Worm (Caenorhabditis elegans): Measurements from ENCODE around the gene Y94H6A.5.
A peak's percentile ranks its signal among the peaks of the same experiment; 100 is the strongest.
"Not testable (repeated sequence)": the region's sequence is repeated elsewhere in the genome, so short reads cannot be mapped to it uniquely, and the experiment has no call there.

Gene Y94H6A.5

DNA sequence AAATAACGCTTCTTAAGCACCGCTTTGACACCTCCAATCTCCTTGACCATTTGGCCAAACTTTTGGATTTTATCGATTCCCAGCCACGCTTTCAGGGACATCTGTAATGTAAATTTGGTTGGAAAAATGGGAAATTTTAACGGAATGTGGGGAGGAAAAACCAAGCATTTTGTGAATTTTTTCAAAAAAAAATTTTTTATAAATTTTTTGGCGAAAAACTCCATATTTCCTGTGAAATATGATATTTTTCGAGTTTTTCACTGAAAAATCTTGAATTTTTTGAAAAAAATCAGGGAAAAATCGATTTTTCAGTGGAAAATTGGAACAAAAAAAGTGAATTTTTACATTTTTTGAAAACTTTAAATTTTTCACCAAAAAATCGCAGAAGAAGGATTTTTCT, 16.0 kb upstream of the Y94H6A.5 start, which contains the start of gene ndua-12:
Gene ndua-12, minus strand, starts transcription at position 101 of the 400 bp plus-strand sequence.
- TF ChIP-seq aha-1, nhr-71, mef-2 (tag; optimal IDR thresholded peaks at IDR 0.05): not testable (repeated sequence)

DNA sequence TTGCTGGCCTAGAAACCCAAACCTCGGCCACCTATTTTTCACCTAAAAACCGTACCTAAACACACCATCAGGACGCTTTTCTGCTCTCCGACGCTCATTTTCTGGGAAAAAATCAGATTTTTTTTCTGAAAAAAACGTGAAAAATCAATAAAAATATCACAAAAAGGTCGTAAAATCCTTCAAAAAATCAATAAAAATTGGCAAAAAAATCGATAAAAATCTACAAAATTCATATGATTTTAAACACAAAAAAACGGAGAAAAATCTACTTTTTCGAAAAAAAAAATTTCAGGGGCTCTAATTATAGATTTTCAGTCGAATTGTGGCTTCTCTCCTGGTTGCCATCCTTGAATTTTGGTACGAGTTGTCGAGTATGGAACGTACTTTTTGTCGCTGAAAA, 12.7 kb upstream of the Y94H6A.5 start, which contains the start of gene Y94H6A.7:
Gene Y94H6A.7, minus strand, starts transcription at position 101 of the 400 bp plus-strand sequence.
- TF ChIP-seq lin-14 (GFP tag; optimal IDR thresholded peaks at IDR 0.05); C04F5.9 (tag; optimal IDR thresholded peaks at IDR 0.05); sox-4 (tag; optimal IDR thresholded peaks at IDR 0.05): not testable (repeated sequence)

DNA sequence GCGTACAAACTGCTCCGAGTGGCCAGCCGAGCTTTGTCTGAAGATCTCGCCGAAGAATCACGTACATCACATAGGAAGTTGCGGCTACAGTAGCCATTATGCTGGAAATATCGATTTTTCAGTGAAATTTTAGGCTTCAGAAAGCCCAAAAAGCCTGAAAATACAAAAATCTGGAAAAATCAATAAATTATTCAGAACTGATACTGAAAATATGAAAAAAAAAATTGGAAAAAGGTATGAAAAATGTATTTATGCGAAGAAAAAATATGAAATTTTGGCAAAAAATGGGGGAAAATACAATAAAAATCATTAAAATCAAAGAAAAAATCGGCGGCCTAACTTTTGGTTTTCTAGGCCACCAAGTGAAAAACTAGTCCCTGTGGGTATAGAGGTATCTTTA, 9.2 kb upstream of the Y94H6A.5 start, which contains the start of gene Y94H6A.12:
Gene Y94H6A.12, minus strand, starts transcription at position 101 of the 400 bp plus-strand sequence.
- TF ChIP-seq unc-130 (tag; optimal IDR thresholded peaks at IDR 0.05): no peak
- no peak for TF ChIP-seq nhr-90 (tag; optimal IDR thresholded peaks at IDR 0.05; ENCODE audit: poor library complexity)
- TF ChIP-seq zip-4 (GFP tag; optimal IDR thresholded peaks at IDR 0.05): no peak
- TF ChIP-seq nhr-76 (tag; optimal IDR thresholded peaks at IDR 0.05): no peak
- no peak for TF ChIP-seq fkh-4 (tag; optimal IDR thresholded peaks at IDR 0.05; ENCODE audit: borderline replicate concordance)
- no peak for TF ChIP-seq unc-30 (tag; optimal IDR thresholded peaks at IDR 0.05)
- TF ChIP-seq alr-1 (tag; optimal IDR thresholded peaks at IDR 0.05; ENCODE audit: borderline replicate concordance): no peak
- TF ChIP-seq mef-2 (tag; optimal IDR thresholded peaks at IDR 0.05): no peak
- no peak for TF ChIP-seq swsn-7 (tag; optimal IDR thresholded peaks at IDR 0.05)
- TF ChIP-seq ceh-88 (GFP tag; IDR thresholded peaks at IDR 0.05): no peak
- no peak for TF ChIP-seq snpc-4 (tag; optimal IDR thresholded peaks at IDR 0.05)
- TF ChIP-seq aly-2 (tag; optimal IDR thresholded peaks at IDR 0.05): no peak
- no peak for TF ChIP-seq unc-62 (GFP tag; optimal IDR thresholded peaks at IDR 0.05)
- TF ChIP-seq nhr-19 (GFP tag; conservative IDR thresholded peaks at IDR 0.05): no peak
- no peak for TF ChIP-seq elt-3 (tag; optimal IDR thresholded peaks at IDR 0.05)
- no peak for TF ChIP-seq rnt-1 (tag; optimal IDR thresholded peaks at IDR 0.05)
- TF ChIP-seq hpl-2 (GFP tag; optimal IDR thresholded peaks at IDR 0.05): no peak

DNA sequence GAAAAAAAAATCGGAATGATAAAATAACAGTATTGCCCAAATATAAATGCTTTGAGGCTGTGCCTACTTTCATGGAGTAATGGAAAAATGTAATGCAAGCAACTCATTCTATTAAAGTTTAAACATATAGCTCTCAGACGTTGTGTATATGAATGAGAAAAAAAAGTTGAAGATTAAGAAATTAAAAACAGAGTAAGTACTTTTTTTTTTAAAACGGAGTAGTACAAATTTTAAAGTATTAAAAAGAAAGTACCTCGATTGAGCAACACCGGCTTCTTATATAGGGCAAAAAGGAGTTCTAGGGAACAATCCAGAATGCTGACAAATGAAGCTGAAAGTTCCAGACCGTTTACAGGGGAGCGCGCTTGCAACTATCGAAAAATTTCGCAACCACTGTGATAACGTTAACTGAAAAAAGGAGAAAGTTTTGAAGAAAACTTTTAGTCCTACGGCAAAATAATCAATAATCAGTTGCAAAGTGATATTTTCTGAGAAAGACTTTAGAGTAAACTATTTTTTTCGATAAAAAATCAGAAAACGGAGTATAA, 7.4 kb upstream of the Y94H6A.5 start:
- TF ChIP-seq lin-35 (GFP tag; optimal IDR thresholded peaks at IDR 0.05): peak in 1 of 2 experiments; percentile 56
- no peak for TF ChIP-seq blmp-1 (tag; optimal IDR thresholded peaks at IDR 0.05)
- no peak for TF ChIP-seq tlp-1 (tag; optimal IDR thresholded peaks at IDR 0.05)
- TF ChIP-seq snu-23 (GFP tag; optimal IDR thresholded peaks at IDR 0.05): no peak
- TF ChIP-seq mef-2 (tag; optimal IDR thresholded peaks at IDR 0.05): no peak
- TF ChIP-seq nhr-71 (tag; optimal IDR thresholded peaks at IDR 0.05): peak; percentile 5
- TF ChIP-seq hpl-2 (GFP tag; optimal IDR thresholded peaks at IDR 0.05): no peak
- no peak for TF ChIP-seq lin-15B (tag; optimal IDR thresholded peaks at IDR 0.05)
- no peak for TF ChIP-seq grh-1 (GFP tag; IDR thresholded peaks at IDR 0.05)
- TF ChIP-seq lsy-2 (tag; optimal IDR thresholded peaks at IDR 0.05): peak in 1 of 2 experiments; percentile 16
- TF ChIP-seq lir-3 (tag; optimal IDR thresholded peaks at IDR 0.05; ENCODE audit: poor library complexity): no peak
- TF ChIP-seq skn-1 (tag; optimal IDR thresholded peaks at IDR 0.05): peak; percentile 93
- no peak for TF ChIP-seq ama-1 (optimal IDR thresholded peaks at IDR 0.05)
- no peak for TF ChIP-seq nhr-77 (tag; optimal IDR thresholded peaks at IDR 0.05)
- no peak for TF ChIP-seq efl-1 (optimal IDR thresholded peaks at IDR 0.05)
- TF ChIP-seq efl-1 (GFP tag; optimal IDR thresholded peaks at IDR 0.05 in 1 of 2): peak in 1 of 2 experiments; percentile 86
- TF ChIP-seq elt-2 (tag; optimal IDR thresholded peaks at IDR 0.05): peak; percentile 16

All from whole organism, L1 larva.